Fruit fly (Drosophila melanogaster) whole organism, embryonic: Measurements from ENCODE around the gene bma.

ENCODE experiments used
- Adf1 ChIP-seq: fragments of 200-800 bp; sonication (Bioruptor generic); IDR thresholded peaks from 2 replicates; pipeline ENCODE4 v1.3.6; 2022; ENCODE audit warnings: missing biosample characterization, missing genetic modification characterization
- Antp ChIP-seq: fragments of 200-800 bp; sonication (Bioruptor generic); optimal IDR thresholded peaks from 3 replicates; lab custom pipeline; 2016; ENCODE audit warnings: missing biosample characterization, missing genetic modification characterization
- CG10321 ChIP-seq: fragments of 200-800 bp; sonication (Bioruptor generic); IDR thresholded peaks from 2 replicates; pipeline ENCODE4 v1.3.6; 2022; ENCODE audit warnings: missing biosample characterization, missing genetic modification characterization
- CG12236 ChIP-seq: fragments of 200-800 bp; sonication (Bioruptor generic); optimal IDR thresholded peaks from 2 replicates; lab custom pipeline; 2016; ENCODE audit warnings: missing biosample characterization, missing genetic modification characterization
- CG1233 ChIP-seq: fragments of 200-800 bp; sonication (Bioruptor generic); optimal IDR thresholded peaks from 4 replicates; lab custom pipeline; 2018; ENCODE audit warnings: missing biosample characterization, mild to moderate bottlenecking, missing genetic modification characterization
- CG12659 ChIP-seq: fragments of 200-800 bp; sonication (Bioruptor generic); optimal IDR thresholded peaks from 3 replicates; lab custom pipeline; 2017; ENCODE audit warnings: mild to moderate bottlenecking, missing biosample characterization, missing genetic modification reagents, missing genetic modification characterization
- CG14860 ChIP-seq: fragments of 200-800 bp; sonication (Bioruptor generic); IDR thresholded peaks from 3 replicates; pipeline ENCODE4 v1.3.6; 2022; ENCODE audit warnings: missing biosample characterization, missing genetic modification characterization; ENCODE audit not compliant: partially characterized antibody
- CG15696 ChIP-seq: fragments of 200-800 bp; sonication (Bioruptor generic); optimal IDR thresholded peaks from 2 replicates; lab custom pipeline; 2019; ENCODE audit warnings: missing biosample characterization, mild to moderate bottlenecking, missing genetic modification characterization, moderate library complexity
- CG16779 ChIP-seq: fragments of 200-800 bp; sonication (Bioruptor generic); IDR thresholded peaks from 2 replicates; pipeline ENCODE4 v1.3.6; 2022; ENCODE audit warnings: missing biosample characterization, missing genetic modification characterization
- CG18764 ChIP-seq: fragments of 200-800 bp; sonication (Bioruptor generic); optimal IDR thresholded peaks from 3 replicates; lab custom pipeline; 2016; ENCODE audit warnings: missing biosample characterization, missing genetic modification characterization
- CG4424 ChIP-seq: fragments of 200-800 bp; sonication (Bioruptor generic); optimal IDR thresholded peaks from 3 replicates; lab custom pipeline; 2016; ENCODE audit warnings: missing biosample characterization, missing genetic modification characterization
- CG5245 ChIP-seq: fragments of 200-800 bp; sonication (Bioruptor generic); optimal IDR thresholded peaks from 3 replicates; lab custom pipeline; 2016; ENCODE audit warnings: missing biosample characterization, missing genetic modification characterization
- CG7271 ChIP-seq: fragments of 200-800 bp; sonication (Bioruptor generic); optimal IDR thresholded peaks from 2 replicates; lab custom pipeline; 2018; ENCODE audit warnings: missing biosample characterization, mild to moderate bottlenecking, missing genetic modification characterization, moderate library complexity
- CG7372 ChIP-seq: fragments of 200-800 bp; sonication (Bioruptor generic); IDR thresholded peaks from 2 replicates; pipeline ENCODE4 v1.3.6; 2022; ENCODE audit warnings: missing biosample characterization, missing genetic modification characterization
- CG8290 ChIP-seq, 3 experiments: fragments of 200-800 bp; sonication (Bioruptor generic); optimal IDR thresholded peaks; 2 replicates each; lab custom pipeline; 2016 to 2019; ENCODE audit warnings: missing biosample characterization in 3 of 3, missing genetic modification characterization in 3 of 3, mild to moderate bottlenecking in 2 of 3, moderate library complexity in 1 of 3
- CG9609 ChIP-seq: fragments of 200-800 bp; sonication (Bioruptor generic); optimal IDR thresholded peaks from 3 replicates; lab custom pipeline; 2016; ENCODE audit warnings: missing biosample characterization, missing genetic modification characterization
- D ChIP-seq, 2 experiments: fragments of 200-800 bp in 1 of 2; fragments of >200 bp in 1 of 2; sonication (Bioruptor generic) in 1 of 2; optimal IDR thresholded peaks; 2 replicates in 1 of 2; 3 replicates in 1 of 2; lab custom pipeline; 2017; ENCODE audit warnings: mild to moderate bottlenecking in 1 of 2, missing biosample characterization in 1 of 2, missing genetic modification characterization in 1 of 2, missing genetic modification reagents in 1 of 2
- Deaf1 ChIP-seq: fragments of 200-800 bp; optimal IDR thresholded peaks from 3 replicates; lab custom pipeline; 2019; ENCODE audit warnings: missing biosample characterization, mild to moderate bottlenecking, missing genetic modification characterization, moderate library complexity
- Eip74EF ChIP-seq, 2 experiments: fragments of 200-800 bp in 1 of 2; fragments of >200 bp in 1 of 2; sonication (Bioruptor generic) in 1 of 2; optimal IDR thresholded peaks; 2 replicates each; lab custom pipeline; 2017 to 2019; ENCODE audit warnings: missing biosample characterization in 2 of 2, missing genetic modification characterization in 2 of 2, mild to moderate bottlenecking in 1 of 2, moderate library complexity in 1 of 2
- Fer2 ChIP-seq: fragments of 200-800 bp; sonication (Bioruptor generic); optimal IDR thresholded peaks from 2 replicates; lab custom pipeline; 2018; ENCODE audit warnings: missing biosample characterization, mild to moderate bottlenecking, missing genetic modification characterization, moderate library complexity
- Gsc ChIP-seq: fragments of 200-800 bp; sonication (Bioruptor generic); IDR thresholded peaks from 2 replicates; pipeline ENCODE4 v1.3.6; 2022; ENCODE audit warnings: missing biosample characterization, missing genetic modification characterization
- HLHmδ ChIP-seq: fragments of 200-800 bp; sonication (Bioruptor generic); optimal IDR thresholded peaks from 2 replicates; lab custom pipeline; 2018; ENCODE audit warnings: missing biosample characterization, mild to moderate bottlenecking, missing genetic modification characterization, moderate library complexity
- Hey ChIP-seq: fragments of 200-800 bp; sonication (Bioruptor generic); optimal IDR thresholded peaks from 3 replicates; lab custom pipeline; 2018; ENCODE audit warnings: missing biosample characterization, mild to moderate bottlenecking, missing genetic modification characterization
- Hr39 ChIP-seq: fragments of >200 bp; optimal IDR thresholded peaks from 2 replicates; lab custom pipeline; 2017
- Med ChIP-seq: fragments of 200-800 bp; sonication (Bioruptor generic); peaks from one replicate; lab custom pipeline; 2016; ENCODE audit warnings: missing biosample characterization, missing genetic modification characterization, mild to moderate bottlenecking, inconsistent platforms, moderate library complexity
- Mrtf ChIP-seq: fragments of 200-800 bp; sonication (Bioruptor generic); IDR thresholded peaks from 3 replicates; pipeline ENCODE4 v1.3.6; 2022; ENCODE audit warnings: missing biosample characterization, missing genetic modification characterization
- Ssrp ChIP-seq: fragments of 200-800 bp; sonication (Bioruptor generic); optimal IDR thresholded peaks from 2 replicates; lab custom pipeline; 2018; ENCODE audit warnings: missing biosample characterization, mild to moderate bottlenecking, missing genetic modification characterization, moderate library complexity
- Trl ChIP-seq, 3 experiments: fragments of >200 bp in 2 of 3; fragments of 200-800 bp in 1 of 3; sonication (Bioruptor generic) in 1 of 3; optimal IDR thresholded peaks; 2 replicates in 1 of 3; 3 replicates in 2 of 3; lab custom pipeline; 2016 to 2017; ENCODE audit warnings: missing biosample characterization in 1 of 3, missing genetic modification characterization in 1 of 3
- Usf ChIP-seq: fragments of 200-800 bp; sonication (Bioruptor generic); optimal IDR thresholded peaks from 2 replicates; lab custom pipeline; 2017; ENCODE audit warnings: missing genotype, missing biosample characterization, missing genetic modification characterization
- Vsx1 ChIP-seq: fragments of 200-800 bp; sonication (Bioruptor generic); optimal IDR thresholded peaks from 2 replicates; lab custom pipeline; 2017; ENCODE audit warnings: missing biosample characterization, mild to moderate bottlenecking, missing genetic modification characterization, missing genetic modification reagents
- al ChIP-seq: fragments of 200-800 bp; sonication (Bioruptor generic); IDR thresholded peaks from 2 replicates; pipeline ENCODE4 v1.3.6; 2022; ENCODE audit warnings: missing biosample characterization, missing genetic modification characterization
- br ChIP-seq: fragments of >200 bp; optimal IDR thresholded peaks from 2 replicates; lab custom pipeline; 2017
- chm ChIP-seq: fragments of 200-800 bp; sonication (Bioruptor generic); IDR thresholded peaks from 2 replicates; pipeline ENCODE4 v1.3.6; 2022; ENCODE audit warnings: missing biosample characterization, missing genetic modification characterization
- corto ChIP-seq: fragments of 200-800 bp; sonication (Bioruptor generic); optimal IDR thresholded peaks from 2 replicates; lab custom pipeline; 2016; ENCODE audit warnings: missing biosample characterization, mild to moderate bottlenecking, missing genetic modification characterization, moderate library complexity
- crp ChIP-seq, 2 experiments: fragments of 200-800 bp; sonication (Bioruptor generic); optimal IDR thresholded peaks; 2 replicates in 1 of 2; 3 replicates in 1 of 2; lab custom pipeline; 2017; ENCODE audit warnings: missing biosample characterization in 2 of 2, missing genetic modification characterization in 2 of 2, mild to moderate bottlenecking in 1 of 2, moderate library complexity in 1 of 2
- dimm ChIP-seq: fragments of 200-800 bp; sonication (Bioruptor generic); IDR thresholded peaks from 2 replicates; pipeline ENCODE4 v1.3.6; 2022; ENCODE audit warnings: missing biosample characterization, missing genetic modification characterization
- fd102C ChIP-seq: fragments of 200-800 bp; sonication (Bioruptor generic); optimal IDR thresholded peaks from 2 replicates; lab custom pipeline; 2018; ENCODE audit warnings: missing biosample characterization, mild to moderate bottlenecking, missing genetic modification characterization, moderate library complexity
- fru ChIP-seq: fragments of >200 bp; optimal IDR thresholded peaks from 2 replicates; lab custom pipeline; 2017
- ham ChIP-seq: fragments of 200-800 bp; sonication (Bioruptor generic); IDR thresholded peaks from 2 replicates; pipeline ENCODE4 v1.3.6; 2022; ENCODE audit warnings: missing biosample characterization, missing genetic modification characterization
- ind ChIP-seq: fragments of 200-800 bp; sonication (Bioruptor generic); optimal IDR thresholded peaks from 3 replicates; lab custom pipeline; 2016; ENCODE audit warnings: missing biosample characterization, missing genetic modification characterization
- inv ChIP-seq: fragments of 200-800 bp; sonication (Bioruptor generic); IDR thresholded peaks from 2 replicates; pipeline ENCODE4 v1.3.6; 2022; ENCODE audit warnings: missing biosample characterization, missing genetic modification characterization; ENCODE audit not compliant: partially characterized antibody
- lola ChIP-seq, 3 experiments: fragments of >200 bp in 2 of 3; fragments of 200-800 bp in 1 of 3; sonication (Bioruptor generic) in 1 of 3; optimal IDR thresholded peaks; 2 replicates each; lab custom pipeline; 2017 to 2019; ENCODE audit warnings: missing biosample characterization in 3 of 3, missing genetic modification characterization in 3 of 3, mild to moderate bottlenecking in 1 of 3, moderate library complexity in 1 of 3
- mld ChIP-seq: fragments of 200-800 bp; sonication (Bioruptor generic); IDR thresholded peaks from 3 replicates; pipeline ENCODE4 v1.3.6; 2022; ENCODE audit warnings: missing biosample characterization, missing genetic modification characterization; ENCODE audit not compliant: partially characterized antibody
- org-1 ChIP-seq: fragments of 200-800 bp; sonication (Bioruptor generic); optimal IDR thresholded peaks from 2 replicates; lab custom pipeline; 2017; ENCODE audit warnings: missing biosample characterization, missing genetic modification characterization
- salm ChIP-seq: fragments of 200-800 bp; sonication (Bioruptor generic); optimal IDR thresholded peaks from 2 replicates; lab custom pipeline; 2018; ENCODE audit warnings: missing biosample characterization, mild to moderate bottlenecking, missing genetic modification characterization
- shn ChIP-seq: fragments of 200-800 bp; sonication (Bioruptor generic); optimal IDR thresholded peaks from 3 replicates; lab custom pipeline; 2016; ENCODE audit warnings: missing biosample characterization, missing genetic modification characterization
- sna ChIP-seq: fragments of 200-800 bp; sonication (Bioruptor generic); IDR thresholded peaks from 2 replicates; pipeline ENCODE4 v1.3.6; 2022; ENCODE audit warnings: missing biosample characterization, missing genetic modification characterization; ENCODE audit not compliant: partially characterized antibody
- sr ChIP-seq: fragments of 200-800 bp; sonication (Bioruptor generic); IDR thresholded peaks from 3 replicates; pipeline ENCODE4 v1.3.6; 2022; ENCODE audit warnings: missing biosample characterization, missing genetic modification characterization
- sug ChIP-seq: fragments of 200-800 bp; optimal IDR thresholded peaks from 2 replicates; lab custom pipeline; 2019; ENCODE audit warnings: missing biosample characterization, mild to moderate bottlenecking, missing genetic modification characterization, moderate library complexity

Gene bma

dm6 chr3L:9899046-9899659 is 8.8 kb upstream of the bma start, which contains the start of gene nudE (continued):
- peak; percentile 60 for TF ChIP-seq Antp (GFP tag; lab: Kevin White, UChicago)
- TF ChIP-seq chm = no peak
- TF ChIP-seq fd102C (GFP tag; lab: Kevin White, UChicago) = no peak
- no peak for TF ChIP-seq sna (GFP tag; lab: Robert Waterston, UW)
- no peak for TF ChIP-seq D (optimal IDR thresholded peaks at IDR 0.05; lab: Kevin White, UChicago)
- TF ChIP-seq D (GFP tag; optimal IDR thresholded peaks at IDR 0.05; lab: Kevin White, UChicago) = no peak
- TF ChIP-seq Gsc (GFP tag; lab: Robert Waterston, UW) = no peak
- TF ChIP-seq lola (GFP tag; optimal IDR thresholded peaks at IDR 0.05; lab: Kevin White, UChicago) = no peak
- no peak for TF ChIP-seq Eip74EF (GFP tag; optimal IDR thresholded peaks at IDR 0.05; lab: Kevin White, UChicago)
- TF ChIP-seq Fer2 (tag; lab: Kevin White, UChicago) = no peak
- no peak for TF ChIP-seq Usf (GFP tag; lab: Kevin White, UChicago)
- no peak for TF ChIP-seq br (lab: Kevin White, UChicago)
- peak; percentile 2 for TF ChIP-seq Deaf1
- peak; percentile 8 for TF ChIP-seq CG8290 (GFP tag; optimal IDR thresholded peaks at IDR 0.05; lab: Kevin White, UChicago)
- peak in 1 of 2 experiments; percentile 39 for TF ChIP-seq CG8290 (tag; optimal IDR thresholded peaks at IDR 0.05; lab: Kevin White, UChicago)
- TF ChIP-seq dimm = no peak
- no peak for TF ChIP-seq shn (GFP tag; lab: Kevin White, UChicago)
- no peak for TF ChIP-seq CG16779 (GFP tag; lab: Robert Waterston, UW)
- peak; percentile 12 for TF ChIP-seq sug (tag; lab: Kevin White, UChicago)
- peak in 1 of 2 experiments; percentile 63 for TF ChIP-seq crp (GFP tag; optimal IDR thresholded peaks at IDR 0.05; lab: Kevin White, UChicago)
- TF ChIP-seq org-1 = no peak
- TF ChIP-seq Hr39 = no peak
- peak; percentile 22 for TF ChIP-seq CG4424
- TF ChIP-seq CG12236 = no peak
- TF ChIP-seq HLHmδ (GFP tag; lab: Kevin White, UChicago) = no peak
- no peak for TF ChIP-seq CG1233 (GFP tag; lab: Kevin White, UChicago)
- TF ChIP-seq inv (GFP tag; lab: Robert Waterston, UW) = no peak
- TF ChIP-seq Hey (tag; lab: Kevin White, UChicago) = no peak
- no peak for TF ChIP-seq CG7271
- no peak for TF ChIP-seq sr (GFP tag; lab: Robert Waterston, UW)
- no peak for TF ChIP-seq fru
- TF ChIP-seq CG14860 = no peak
- no peak for TF ChIP-seq CG15696 (tag; lab: Kevin White, UChicago)
- TF ChIP-seq Ssrp (tag; lab: Kevin White, UChicago) = no peak
- no peak for TF ChIP-seq CG9609 (GFP tag; lab: Kevin White, UChicago)
- TF ChIP-seq salm = no peak
- TF ChIP-seq ind = peak; percentile 12
- TF ChIP-seq Mrtf (GFP tag; lab: Robert Waterston, UW) = no peak
- no peak for TF ChIP-seq CG18764 (GFP tag; lab: Kevin White, UChicago)
- no peak for TF ChIP-seq Trl (optimal IDR thresholded peaks at IDR 0.05; lab: Kevin White, UChicago)
- peak; percentile 32 for TF ChIP-seq Trl (GFP tag; optimal IDR thresholded peaks at IDR 0.05; lab: Kevin White, UChicago)
- TF ChIP-seq Vsx1 (GFP tag; lab: Kevin White, UChicago) = no peak
- peak; percentile 49 for TF ChIP-seq CG12659 (GFP tag; lab: Kevin White, UChicago)
- peak; percentile 91 for TF ChIP-seq Med (GFP tag; lab: Kevin White, UChicago)
- peak; percentile 50; the same call in 1 of the 2 replicates for TF ChIP-seq Adf1 (GFP tag; lab: Robert Waterston, UW)
- TF ChIP-seq al (GFP tag; lab: Robert Waterston, UW) = no peak
- TF ChIP-seq CG5245 = no peak
- no peak for TF ChIP-seq CG10321 (GFP tag; lab: Robert Waterston, UW)
- no peak for TF ChIP-seq mld (GFP tag; lab: Robert Waterston, UW)
- no peak for TF ChIP-seq ham (GFP tag; lab: Robert Waterston, UW)
- TF ChIP-seq corto (GFP tag; lab: Kevin White, UChicago) = no peak
- no peak for TF ChIP-seq CG7372
